Worm (Caenorhabditis elegans) whole organism, young adult: Measurements from ENCODE around the gene ZK721.3.

Experiments
- B0019.2 ChIP-seq: fragments of 200-800 bp; sonication (Bioruptor generic); conservative IDR thresholded peaks from 2 replicates; pipeline ENCODE4 v1.3.6; 2022; ENCODE audit warnings: missing genetic modification reagents, missing genetic modification characterization, missing compliant biosample characterization
- C06A6.2 ChIP-seq: fragments of 200-800 bp; sonication (Bioruptor generic); conservative IDR thresholded peaks from 2 replicates; pipeline ENCODE4 v1.3.6; 2022; ENCODE audit warnings: missing genetic modification characterization, missing compliant biosample characterization
- C17E4.6 ChIP-seq: fragments of 200-800 bp; sonication (Bioruptor generic); IDR thresholded peaks from 2 replicates; pipeline ENCODE4 v1.3.6; 2022; ENCODE audit warnings: missing genetic modification reagents, missing genetic modification characterization, missing compliant biosample characterization
- F37B4.10 ChIP-seq: fragments of 200-800 bp; sonication (Bioruptor generic); IDR thresholded peaks from 2 replicates; pipeline ENCODE4 v1.3.6; 2022; ENCODE audit warnings: missing genetic modification characterization, missing compliant biosample characterization
- F39B2.1 ChIP-seq: fragments of 200-800 bp; sonication (Bioruptor generic); IDR thresholded peaks from 2 replicates; pipeline ENCODE4 v1.3.6; 2022; ENCODE audit warnings: missing genetic modification reagents, missing genetic modification characterization, missing compliant biosample characterization
- Y53F4B.3 ChIP-seq: fragments of 200-800 bp; sonication (Bioruptor generic); IDR thresholded peaks from 2 replicates; pipeline ENCODE4 v1.3.6; 2022; ENCODE audit warnings: missing genetic modification reagents, missing genetic modification characterization, missing compliant biosample characterization
- Y53G8AR.9 ChIP-seq: fragments of 200-800 bp; sonication (Bioruptor generic); conservative IDR thresholded peaks from 2 replicates; pipeline ENCODE4 v1.3.6; 2022; ENCODE audit warnings: missing genetic modification reagents, missing genetic modification characterization, missing compliant biosample characterization
- Y67H2A.10 ChIP-seq: fragments of 200-800 bp; sonication (Bioruptor generic); conservative IDR thresholded peaks from 2 replicates; pipeline ENCODE4 v1.3.6; 2022; ENCODE audit warnings: missing genetic modification reagents, missing genetic modification characterization, missing compliant biosample characterization
- akir-1 ChIP-seq: fragments of 200-800 bp; sonication (Bioruptor generic); optimal IDR thresholded peaks from 2 replicates; lab custom pipeline; 2018; ENCODE audit warnings: mild to moderate bottlenecking, missing genetic modification characterization, moderate library complexity, missing compliant biosample characterization
- bed-1 ChIP-seq: fragments of 200-800 bp; sonication (Bioruptor generic); IDR thresholded peaks from 2 replicates; pipeline ENCODE4 v1.3.6; 2022; ENCODE audit warnings: missing genetic modification reagents, missing genetic modification characterization, missing compliant biosample characterization
- cebp-1 ChIP-seq, 2 experiments: fragments of 200-800 bp in 1 of 2; sonication (Bioruptor generic) in 1 of 2; sonication (generic microtip) in 1 of 2; IDR thresholded peaks in 1 of 2; optimal IDR thresholded peaks in 1 of 2; 2 replicates each; pipeline versions ENCODE4 v1.3.6 to Lab custom; 2017 to 2022; ENCODE audit warnings: missing compliant biosample characterization in 2 of 2, missing genetic modification characterization in 2 of 2, mild to moderate bottlenecking in 1 of 2, missing genetic modification reagents in 1 of 2, moderate library complexity in 1 of 2
- ceh-100 ChIP-seq: fragments of 200-800 bp; sonication (Bioruptor generic); IDR thresholded peaks from 2 replicates; pipeline ENCODE4 v1.3.6; 2022; ENCODE audit warnings: missing genetic modification reagents, missing genetic modification characterization, missing compliant biosample characterization
- ceh-40 ChIP-seq: fragments of 200-800 bp; sonication (Bioruptor generic); IDR thresholded peaks from 2 replicates; pipeline ENCODE4 v1.3.6; 2022; ENCODE audit warnings: missing genetic modification characterization, missing compliant biosample characterization
- ceh-58 ChIP-seq: fragments of 200-800 bp; sonication (Bioruptor generic); IDR thresholded peaks from 2 replicates; pipeline ENCODE4 v1.3.6; 2022; ENCODE audit warnings: missing genetic modification characterization, missing compliant biosample characterization
- ceh-79 ChIP-seq: sonication (generic microtip); optimal IDR thresholded peaks from 2 replicates; lab custom pipeline; 2017; ENCODE audit warnings: mild to moderate bottlenecking, missing genetic modification characterization, missing compliant biosample characterization
- ceh-91 ChIP-seq: fragments of 200-800 bp; sonication (Bioruptor generic); IDR thresholded peaks from 2 replicates; pipeline ENCODE4 v1.3.6; 2022; ENCODE audit warnings: missing genetic modification reagents, missing genetic modification characterization, missing compliant biosample characterization
- chd-7 ChIP-seq: sonication (generic microtip); optimal IDR thresholded peaks from 2 replicates; lab custom pipeline; 2016; ENCODE audit warnings: mild to moderate bottlenecking, missing genetic modification characterization, moderate library complexity, missing compliant biosample characterization
- die-1 ChIP-seq: sonication (generic microtip); optimal IDR thresholded peaks from 2 replicates; lab custom pipeline; 2016; ENCODE audit warnings: missing genotype, mild to moderate bottlenecking, missing genetic modification characterization, missing compliant biosample characterization
- dpl-1 ChIP-seq: fragments of 150-350 bp; optimal IDR thresholded peaks from 2 replicates; lab custom pipeline; 2014; ENCODE audit warnings: missing biosample characterization, missing genetic modification reagents, missing genetic modification characterization
- efl-1 ChIP-seq: fragments of 150-350 bp; optimal IDR thresholded peaks from 2 replicates; lab custom pipeline; 2014; ENCODE audit warnings: missing biosample characterization, missing genetic modification reagents, missing genetic modification characterization
- egl-18 ChIP-seq: fragments of 200-800 bp; sonication (Bioruptor generic); IDR thresholded peaks from 2 replicates; pipeline ENCODE4 v1.3.6; 2022; ENCODE audit warnings: missing genetic modification reagents, missing genetic modification characterization, missing compliant biosample characterization
- ekl-4 ChIP-seq: fragments of 200-800 bp; sonication (Bioruptor generic); IDR thresholded peaks from 2 replicates; pipeline ENCODE4 v1.3.6; 2022; ENCODE audit warnings: missing genetic modification reagents, missing genetic modification characterization, missing compliant biosample characterization
- fkh-3 ChIP-seq: sonication (generic microtip); optimal IDR thresholded peaks from 2 replicates; lab custom pipeline; 2016; ENCODE audit warnings: mild to moderate bottlenecking, missing genetic modification characterization, missing compliant biosample characterization
- hlh-26 ChIP-seq: fragments of 200-800 bp; sonication (Bioruptor generic); conservative IDR thresholded peaks from 2 replicates; pipeline ENCODE4 v1.3.6; 2022; ENCODE audit warnings: missing genetic modification reagents, missing genetic modification characterization, missing compliant biosample characterization
- let-526 ChIP-seq: fragments of 200-800 bp; sonication (Bioruptor generic); IDR thresholded peaks from 2 replicates; pipeline ENCODE4 v1.3.6; 2022; ENCODE audit warnings: missing genetic modification reagents, missing genetic modification characterization, missing compliant biosample characterization
- lin-40 ChIP-seq: sonication (generic microtip); optimal IDR thresholded peaks from 2 replicates; lab custom pipeline; 2016; ENCODE audit warnings: missing genetic modification characterization, mild to moderate bottlenecking, missing compliant biosample characterization, missing genotype, missing genetic modification reagents
- lir-1 ChIP-seq: fragments of 200-800 bp; sonication (Bioruptor generic); conservative IDR thresholded peaks from 2 replicates; pipeline ENCODE4 v1.3.6; 2022; ENCODE audit warnings: missing genetic modification reagents, missing genetic modification characterization, missing compliant biosample characterization
- madf-10 ChIP-seq: sonication (generic microtip); optimal IDR thresholded peaks from 2 replicates; lab custom pipeline; 2016; ENCODE audit warnings: mild to moderate bottlenecking, missing genetic modification characterization, missing compliant biosample characterization
- madf-6 ChIP-seq: fragments of 200-800 bp; sonication (Bioruptor generic); IDR thresholded peaks from 2 replicates; pipeline ENCODE4 v1.3.6; 2022; ENCODE audit warnings: missing genetic modification reagents, missing genetic modification characterization, missing compliant biosample characterization
- madf-8 ChIP-seq: fragments of 200-800 bp; sonication (Bioruptor generic); conservative IDR thresholded peaks from 2 replicates; pipeline ENCODE4 v1.3.6; 2022; ENCODE audit warnings: missing genetic modification reagents, missing genetic modification characterization, missing compliant biosample characterization
- mxl-1 ChIP-seq: sonication (generic microtip); optimal IDR thresholded peaks from 2 replicates; lab custom pipeline; 2016; ENCODE audit warnings: missing genetic modification characterization, missing compliant biosample characterization
- nfya-2 ChIP-seq: fragments of 200-800 bp; sonication (Bioruptor generic); IDR thresholded peaks from 2 replicates; pipeline ENCODE4 v1.3.6; 2022; ENCODE audit warnings: missing genetic modification reagents, missing genetic modification characterization, missing compliant biosample characterization
- nfyb-1 ChIP-seq: fragments of 200-800 bp; sonication (Bioruptor generic); IDR thresholded peaks from 2 replicates; pipeline ENCODE4 v1.3.6; 2022; ENCODE audit warnings: missing genetic modification reagents, missing genetic modification characterization, missing compliant biosample characterization
- nhr-179 ChIP-seq: sonication (generic microtip); optimal IDR thresholded peaks from 2 replicates; lab custom pipeline; 2016; ENCODE audit warnings: mild to moderate bottlenecking, missing genetic modification characterization, missing compliant biosample characterization
- nhr-80 ChIP-seq: sonication (generic microtip); optimal IDR thresholded peaks from 2 replicates; lab custom pipeline; 2016; ENCODE audit warnings: missing genetic modification characterization, missing compliant biosample characterization
- rec-8 ChIP-seq, 2 experiments: sonication (generic microtip); optimal IDR thresholded peaks; 2 replicates each; lab custom pipeline; 2016; ENCODE audit warnings: mild to moderate bottlenecking in 2 of 2, missing genetic modification characterization in 2 of 2, missing genetic modification reagents in 2 of 2, missing genotype in 2 of 2, missing biosample characterization in 1 of 2, missing compliant biosample characterization in 1 of 2, moderate library complexity in 1 of 2
- rpc-1 ChIP-seq, 2 experiments: fragments of 150-350 bp in 1 of 2; sonication (generic microtip) in 1 of 2; optimal IDR thresholded peaks; 2 replicates each; lab custom pipeline; 2014 to 2018; ENCODE audit warnings: missing biosample characterization in 1 of 2, missing genetic modification characterization in 1 of 2, missing genetic modification reagents in 1 of 2, missing genotype in 1 of 2
- snpc-3.4 ChIP-seq: sonication (generic microtip); optimal IDR thresholded peaks from 2 replicates; lab custom pipeline; 2017; ENCODE audit warnings: missing genetic modification characterization, mild to moderate bottlenecking, missing compliant biosample characterization, antibody characterized with exemption, moderate library complexity, missing genotype, missing genetic modification reagents
- unc-62 ChIP-seq: fragments of 150-350 bp; optimal IDR thresholded peaks from 2 replicates; lab custom pipeline; 2014; ENCODE audit warnings: missing biosample characterization, missing genetic modification reagents, missing genetic modification characterization
- zim-3 ChIP-seq: sonication (generic microtip); optimal IDR thresholded peaks from 2 replicates; lab custom pipeline; 2017; ENCODE audit warnings: mild to moderate bottlenecking, missing genetic modification characterization, moderate library complexity, missing compliant biosample characterization
- ztf-3 ChIP-seq: fragments of 200-800 bp; sonication (Bioruptor generic); optimal IDR thresholded peaks from 2 replicates; lab custom pipeline; 2018; ENCODE audit warnings: mild to moderate bottlenecking, missing genetic modification characterization, missing compliant biosample characterization

ZK721.3 gene

DNA sequence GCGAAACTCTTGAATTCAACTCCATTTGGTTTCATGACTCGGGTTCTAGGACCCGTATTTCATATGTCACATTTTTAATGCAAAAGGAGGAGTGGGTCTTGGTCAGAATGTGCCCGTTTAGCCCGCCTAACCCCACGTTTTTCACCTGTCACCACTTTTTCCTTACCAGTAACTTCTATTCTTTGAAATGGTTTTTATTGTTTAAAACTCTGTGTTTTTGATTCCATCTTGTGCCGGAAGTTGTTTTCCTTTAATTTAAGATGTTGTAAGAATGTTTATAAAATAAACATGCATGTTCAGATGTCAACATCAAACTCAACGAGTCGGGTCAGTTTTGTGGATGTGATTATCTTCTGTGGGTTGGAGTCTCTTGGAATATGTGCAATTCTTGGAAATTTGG, 5.8 kb upstream of the ZK721.3 start, which contains the start of gene ZK721.4:
Gene ZK721.4, plus strand, starts transcription at position 301 of the 400 bp plus-strand sequence.
- no peak for TF ChIP-seq zim-3 (tag; lab: Kevin White, UChicago)
- TF ChIP-seq let-526 (GFP tag; lab: Robert Waterston, UW) = no peak
- no peak for TF ChIP-seq nhr-80 (tag; lab: Kevin White, UChicago)
- TF ChIP-seq efl-1 = no peak
- TF ChIP-seq Y53G8AR.9 (GFP tag; lab: Robert Waterston, UW) = no peak
- TF ChIP-seq nfyb-1 (GFP tag; lab: Robert Waterston, UW) = no peak
- no peak for TF ChIP-seq ekl-4 (GFP tag; lab: Robert Waterston, UW)
- no peak for TF ChIP-seq die-1 (tag; lab: Kevin White, UChicago)
- TF ChIP-seq C06A6.2 (GFP tag; lab: Robert Waterston, UW) = no peak
- no peak for TF ChIP-seq Y53F4B.3
- no peak for TF ChIP-seq ceh-100 (GFP tag; lab: Robert Waterston, UW)
- TF ChIP-seq C17E4.6 (GFP tag; lab: Robert Waterston, UW) = no peak
- TF ChIP-seq madf-8 = no peak
- TF ChIP-seq nfya-2 (GFP tag; lab: Robert Waterston, UW) = no peak
- no peak for TF ChIP-seq mxl-1 (tag; lab: Kevin White, UChicago)

DNA sequence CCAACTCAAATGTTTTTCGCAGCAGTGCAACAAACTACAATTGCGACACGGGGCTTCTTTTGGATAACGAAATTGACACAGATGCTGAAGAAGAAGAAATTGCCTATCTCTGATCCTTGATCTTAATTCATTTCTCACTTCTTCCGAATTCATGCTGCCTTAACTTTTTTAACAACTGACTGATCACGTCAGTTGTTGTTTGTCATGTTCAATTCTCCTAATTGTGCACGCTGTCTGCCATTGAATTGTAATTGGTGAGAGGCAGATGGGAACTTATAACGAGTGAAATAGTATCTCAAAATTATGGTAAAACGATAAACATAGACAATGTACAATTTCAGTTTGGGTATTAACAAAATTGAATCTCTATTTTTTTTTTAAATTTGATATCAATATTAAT, 2.4 kb downstream of the ZK721.3 start:
- TF ChIP-seq F39B2.1 (GFP tag; lab: Robert Waterston, UW) = no peak

DNA sequence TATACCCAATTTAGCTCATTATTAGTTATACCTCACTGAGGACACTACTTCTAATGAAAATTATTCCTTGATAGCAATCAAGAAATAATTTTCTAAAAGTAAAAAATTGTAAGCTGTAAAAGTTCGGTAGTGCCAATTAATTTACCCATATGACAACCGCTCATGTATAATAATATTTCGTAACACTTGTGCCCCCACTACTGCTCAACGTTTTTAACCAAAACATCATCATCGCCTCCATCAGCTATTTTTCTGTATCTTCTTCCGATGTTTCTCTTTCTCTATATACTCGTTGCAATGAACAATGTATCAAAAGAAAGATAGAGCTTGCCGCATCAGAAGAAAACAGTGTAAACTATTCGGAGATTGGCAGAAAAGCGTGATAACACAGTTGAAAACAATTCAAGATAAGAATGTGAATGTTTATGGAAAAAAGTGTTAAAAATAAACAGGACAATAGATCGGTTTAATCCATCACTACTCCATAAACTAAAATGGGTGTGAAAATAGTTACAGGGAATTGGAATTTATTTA, 3.4 kb downstream of the ZK721.3 start:
- TF ChIP-seq egl-18 (no peak), rpc-1 (optimal IDR thresholded peaks at IDR 0.05; lab: Kevin White, UChicago) (no peak), rpc-1 (tag; optimal IDR thresholded peaks at IDR 0.05; lab: Kevin White, UChicago) (no peak), ceh-91 (no peak), ekl-4 (GFP tag; lab: Robert Waterston, UW) (no peak), bed-1 (GFP tag; lab: Robert Waterston, UW) (no peak), lin-40 (tag; lab: Kevin White, UChicago) (peak; percentile 14), ceh-58 (no peak), F37B4.10 (GFP tag; lab: Robert Waterston, UW) (no peak), chd-7 (tag; lab: Kevin White, UChicago) (no peak), lir-1 (GFP tag; lab: Robert Waterston, UW) (no peak), akir-1 (no peak), ceh-40 (GFP tag; lab: Robert Waterston, UW) (no peak), ztf-3 (GFP tag; lab: Kevin White, UChicago) (no peak), nfyb-1 (GFP tag; lab: Robert Waterston, UW) (no peak), cebp-1 (GFP tag; IDR thresholded peaks at IDR 0.05; lab: Robert Waterston, UW) (peak; percentile 65), cebp-1 (tag; optimal IDR thresholded peaks at IDR 0.05; lab: Kevin White, UChicago) (peak; percentile 70), unc-62 (GFP tag; lab: Kevin White, UChicago) (no peak), F39B2.1 (GFP tag; lab: Robert Waterston, UW) (no peak), ceh-79 (tag; lab: Kevin White, UChicago) (no peak), B0019.2 (GFP tag; lab: Robert Waterston, UW) (no peak), nhr-80 (tag; lab: Kevin White, UChicago) (peak; percentile 15)

DNA sequence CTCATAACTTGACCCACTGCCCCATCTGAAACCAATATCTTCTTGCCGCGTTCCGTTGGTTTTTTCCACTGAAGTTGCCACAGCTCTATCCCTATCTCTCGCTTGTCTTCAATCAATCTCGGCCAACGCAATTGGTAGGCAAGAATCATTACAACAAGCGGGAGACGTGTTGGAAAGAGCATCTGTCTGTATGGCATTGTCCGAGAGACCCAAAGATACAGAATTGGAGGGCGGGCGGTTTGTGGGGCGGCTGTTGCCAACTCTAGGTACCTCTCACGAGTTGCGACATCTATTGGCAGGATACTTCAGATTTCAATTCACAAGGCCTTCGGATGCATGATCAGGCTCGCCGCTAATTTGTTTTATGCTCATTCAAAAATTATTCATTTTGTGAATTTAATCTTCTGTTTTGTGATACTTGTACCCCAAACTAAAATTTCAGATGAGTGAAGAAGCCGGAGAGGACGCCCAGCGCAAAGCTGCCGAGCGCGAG, 4.7 kb downstream of the ZK721.3 start, which contains the start of gene unc-27:
Gene unc-27, plus strand, starts transcription at position 443 of the 493 bp plus-strand sequence.
- TF ChIP-seq dpl-1 (GFP tag; lab: Kevin White, UChicago) (no peak), fkh-3 (tag; lab: Kevin White, UChicago) (no peak), hlh-26 (GFP tag; lab: Robert Waterston, UW) (no peak), Y67H2A.10 (no peak), akir-1 (no peak), C06A6.2 (GFP tag; lab: Robert Waterston, UW) (no peak), rec-8 (tag; optimal IDR thresholded peaks at IDR 0.05; lab: Kevin White, UChicago) (no peak), nhr-179 (tag; lab: Kevin White, UChicago) (no peak), efl-1 (no peak), madf-10 (tag; lab: Kevin White, UChicago) (no peak), madf-6 (GFP tag; lab: Robert Waterston, UW) (no peak), snpc-3.4 (tag; lab: Kevin White, UChicago) (no peak)
